Fruit fly (Drosophila melanogaster) whole organism, prepupa: ENCODE data around the gene Cbs.

Experiments used
- CG31627 ChIP-seq: fragments of 200-800 bp; sonication (Bioruptor generic); optimal IDR thresholded peaks from 3 replicates; lab custom pipeline; 2016; ENCODE audit warnings: missing biosample characterization, missing genetic modification characterization
- CG34406 ChIP-seq: fragments of 200-800 bp; sonication (Bioruptor generic); optimal IDR thresholded peaks from 3 replicates; lab custom pipeline; 2016; ENCODE audit warnings: missing biosample characterization, missing genetic modification characterization
- CG3919 ChIP-seq: fragments of 200-800 bp; sonication (Bioruptor generic); optimal IDR thresholded peaks from 3 replicates; lab custom pipeline; 2016; ENCODE audit warnings: missing biosample characterization, missing genetic modification characterization
- CG6854 ChIP-seq: fragments of 200-800 bp; sonication (Bioruptor generic); optimal IDR thresholded peaks from 2 replicates; lab custom pipeline; 2017; ENCODE audit warnings: missing biosample characterization, mild to moderate bottlenecking, missing genetic modification characterization
- CG9139 ChIP-seq: fragments of 200-800 bp; sonication (Bioruptor generic); optimal IDR thresholded peaks from 3 replicates; lab custom pipeline; 2017; ENCODE audit warnings: missing biosample characterization, mild to moderate bottlenecking, missing genetic modification characterization
- Gug ChIP-seq: fragments of 200-800 bp; sonication (Bioruptor generic); IDR thresholded peaks from 2 replicates; pipeline ENCODE4 v1.3.6; 2022; ENCODE audit warnings: missing biosample characterization, missing genetic modification characterization
- cyc ChIP-seq: fragments of 200-800 bp; sonication (Bioruptor generic); optimal IDR thresholded peaks from 3 replicates; lab custom pipeline; 2016; ENCODE audit warnings: missing biosample characterization, missing genetic modification characterization
- eg ChIP-seq: fragments of 200-800 bp; sonication (Bioruptor generic); IDR thresholded peaks from 3 replicates; pipeline ENCODE4 v1.3.6; 2022; ENCODE audit warnings: missing biosample characterization, missing genetic modification characterization
- esn ChIP-seq: fragments of 200-800 bp; sonication (Bioruptor generic); optimal IDR thresholded peaks from 2 replicates; lab custom pipeline; 2016; ENCODE audit warnings: missing biosample characterization, mild to moderate bottlenecking, missing genetic modification characterization, moderate library complexity
- fd85E ChIP-seq: fragments of 200-800 bp; sonication (Bioruptor generic); optimal IDR thresholded peaks from 3 replicates; lab custom pipeline; 2016; ENCODE audit warnings: missing biosample characterization, missing genetic modification characterization

DNA sequence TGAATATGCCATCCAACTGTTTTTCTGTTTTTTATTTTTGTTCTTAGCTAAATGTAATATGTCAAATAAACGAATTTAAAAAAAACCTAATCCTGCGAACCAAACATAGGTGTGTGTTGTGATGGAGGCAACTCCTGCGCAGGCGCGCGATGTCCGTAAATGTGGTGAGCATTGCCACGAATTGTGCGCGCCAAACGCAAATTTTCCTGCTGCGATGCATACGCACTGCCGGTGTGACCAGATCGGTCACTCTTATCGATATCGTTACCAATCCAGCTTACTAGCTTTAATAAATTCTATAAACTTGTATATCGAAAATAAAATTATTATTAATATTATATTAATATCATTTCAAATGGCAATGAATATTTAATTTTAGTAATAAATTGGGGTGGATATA is 10.3 kb upstream of the Cbs start:
- no peak for TF ChIP-seq CG3919 (GFP tag; lab: Kevin White, UChicago)
- TF ChIP-seq esn (GFP tag; lab: Kevin White, UChicago), result no peak
- no peak for TF ChIP-seq CG9139 (GFP tag; lab: Kevin White, UChicago)
- TF ChIP-seq CG31627, result no peak
- no peak for TF ChIP-seq eg
- no peak for TF ChIP-seq CG6854
- no peak for TF ChIP-seq Gug (GFP tag; lab: Robert Waterston, UW)
- TF ChIP-seq fd85E, result no peak
- no peak for TF ChIP-seq CG34406 (GFP tag; lab: Kevin White, UChicago)
- TF ChIP-seq cyc (GFP tag; lab: Kevin White, UChicago), result no peak
